Fruit fly (Drosophila melanogaster) whole organism, embryonic: ENCODE results near the gene Arfip.

Experiments used
- CG1024 ChIP-seq: fragments of 200-800 bp; sonication (Bioruptor generic); IDR thresholded peaks from 2 replicates; pipeline ENCODE4 v1.3.6; 2022; ENCODE audit warnings: missing biosample characterization, missing genetic modification characterization
- CG10431 ChIP-seq: fragments of 200-800 bp; sonication (Bioruptor generic); optimal IDR thresholded peaks from 3 replicates; lab custom pipeline; 2018; ENCODE audit warnings: missing biosample characterization, mild to moderate bottlenecking, missing genetic modification characterization
- CG11456 ChIP-seq: fragments of 200-800 bp; sonication (Bioruptor generic); IDR thresholded peaks from 3 replicates; pipeline ENCODE4 v1.3.6; 2022; ENCODE audit warnings: missing biosample characterization, missing genetic modification characterization
- CG12299 ChIP-seq: fragments of 200-800 bp; sonication (Bioruptor generic); optimal IDR thresholded peaks from 2 replicates; lab custom pipeline; 2018; ENCODE audit warnings: missing biosample characterization, mild to moderate bottlenecking, missing genetic modification characterization
- CG13775 ChIP-seq: fragments of 200-800 bp; sonication (Bioruptor generic); optimal IDR thresholded peaks from 3 replicates; lab custom pipeline; 2017; ENCODE audit warnings: missing biosample characterization, mild to moderate bottlenecking, missing genetic modification characterization
- CG13894 ChIP-seq: fragments of 200-800 bp; sonication (Bioruptor generic); optimal IDR thresholded peaks from 3 replicates; lab custom pipeline; 2018; ENCODE audit warnings: missing biosample characterization, mild to moderate bottlenecking, missing genetic modification characterization, moderate library complexity
- CG17612 ChIP-seq: fragments of 200-800 bp; sonication (Bioruptor generic); IDR thresholded peaks from 2 replicates; pipeline ENCODE4 v1.3.6; 2022; ENCODE audit warnings: missing biosample characterization, missing genetic modification characterization
- CG18476 ChIP-seq: fragments of 200-800 bp; sonication (Bioruptor generic); optimal IDR thresholded peaks from 2 replicates; lab custom pipeline; 2016; ENCODE audit warnings: missing biosample characterization, mild to moderate bottlenecking, missing genetic modification characterization
- CG31365 ChIP-seq: fragments of 200-800 bp; sonication (Bioruptor generic); optimal IDR thresholded peaks from 2 replicates; lab custom pipeline; 2018; ENCODE audit warnings: missing biosample characterization, mild to moderate bottlenecking, missing genetic modification characterization
- CG31388 ChIP-seq: fragments of 200-800 bp; sonication (Bioruptor generic); optimal IDR thresholded peaks from 2 replicates; lab custom pipeline; 2016; ENCODE audit warnings: missing biosample characterization, missing genetic modification characterization
- CG3163 ChIP-seq: fragments of 200-800 bp; sonication (Bioruptor generic); optimal IDR thresholded peaks from 3 replicates; lab custom pipeline; 2016; ENCODE audit warnings: missing biosample characterization, missing genetic modification characterization
- CG33557 ChIP-seq: fragments of 200-800 bp; sonication (Bioruptor generic); optimal IDR thresholded peaks from 2 replicates; lab custom pipeline; 2019; ENCODE audit warnings: missing biosample characterization, mild to moderate bottlenecking, missing genetic modification characterization, moderate library complexity
- CG4282 ChIP-seq: fragments of 200-800 bp; sonication (Bioruptor generic); optimal IDR thresholded peaks from 2 replicates; lab custom pipeline; 2016; ENCODE audit warnings: missing biosample characterization, missing genetic modification characterization
- CG43689 ChIP-seq: fragments of 200-800 bp; sonication (Bioruptor generic); IDR thresholded peaks from 2 replicates; pipeline ENCODE4 v1.3.6; 2022; ENCODE audit warnings: missing biosample characterization, missing genetic modification characterization
- CG4730 ChIP-seq: fragments of 200-800 bp; sonication (Bioruptor generic); IDR thresholded peaks from 2 replicates; pipeline ENCODE4 v1.3.6; 2022; ENCODE audit warnings: missing biosample characterization, missing genetic modification characterization
- CG7556 ChIP-seq: fragments of 200-800 bp; sonication (Bioruptor generic); optimal IDR thresholded peaks from 2 replicates; lab custom pipeline; 2017; ENCODE audit warnings: missing biosample characterization, mild to moderate bottlenecking, missing genetic modification characterization
- CG7745 ChIP-seq: fragments of 200-800 bp; sonication (Bioruptor generic); optimal IDR thresholded peaks from 2 replicates; lab custom pipeline; 2018; ENCODE audit warnings: missing biosample characterization, mild to moderate bottlenecking, missing genetic modification characterization, moderate library complexity
- CG7987 ChIP-seq: fragments of 200-800 bp; sonication (Bioruptor generic); optimal IDR thresholded peaks from 2 replicates; lab custom pipeline; 2018; ENCODE audit warnings: missing biosample characterization, mild to moderate bottlenecking, missing genetic modification characterization, moderate library complexity
- CG8359 ChIP-seq: fragments of 200-800 bp; sonication (Bioruptor generic); optimal IDR thresholded peaks from 2 replicates; lab custom pipeline; 2017; ENCODE audit warnings: missing biosample characterization, mild to moderate bottlenecking, missing genetic modification characterization, borderline replicate concordance
- CG9727 ChIP-seq: fragments of 200-800 bp; sonication (Bioruptor generic); optimal IDR thresholded peaks from 3 replicates; lab custom pipeline; 2017; ENCODE audit warnings: missing biosample characterization, mild to moderate bottlenecking, missing genetic modification characterization
- CG9817 ChIP-seq: fragments of 200-800 bp; sonication (Bioruptor generic); optimal IDR thresholded peaks from 2 replicates; lab custom pipeline; 2018; ENCODE audit warnings: missing biosample characterization, mild to moderate bottlenecking, missing genetic modification characterization, moderate library complexity
- Doc3 ChIP-seq: fragments of 200-800 bp; sonication (Bioruptor generic); IDR thresholded peaks from 3 replicates; pipeline ENCODE4 v1.3.6; 2022; ENCODE audit warnings: missing biosample characterization, missing genetic modification characterization; ENCODE audit not compliant: partially characterized antibody
- Drgx ChIP-seq: fragments of 200-800 bp; sonication (Bioruptor generic); IDR thresholded peaks from 2 replicates; pipeline ENCODE4 v1.3.6; 2022; ENCODE audit warnings: missing biosample characterization, missing genetic modification characterization
- Ets97D ChIP-seq: fragments of 200-800 bp; sonication (Bioruptor generic); optimal IDR thresholded peaks from 3 replicates; lab custom pipeline; 2016; ENCODE audit warnings: missing biosample characterization, missing genetic modification characterization
- Fer1 ChIP-seq: fragments of 200-800 bp; sonication (Bioruptor generic); optimal IDR thresholded peaks from 2 replicates; lab custom pipeline; 2017; ENCODE audit warnings: missing biosample characterization, mild to moderate bottlenecking, missing genetic modification characterization
- HmgZ ChIP-seq: fragments of 200-800 bp; sonication (Bioruptor generic); optimal IDR thresholded peaks from 2 replicates; lab custom pipeline; 2018; ENCODE audit warnings: missing biosample characterization, mild to moderate bottlenecking, missing genetic modification characterization
- Hmr ChIP-seq: fragments of 200-800 bp; sonication (Bioruptor generic); optimal IDR thresholded peaks from 3 replicates; lab custom pipeline; 2017; ENCODE audit warnings: mild to moderate bottlenecking, missing biosample characterization, missing genetic modification reagents, missing genetic modification characterization
- Hr3 ChIP-seq: fragments of 200-800 bp; sonication (Bioruptor generic); optimal IDR thresholded peaks from 3 replicates; lab custom pipeline; 2016; ENCODE audit warnings: missing biosample characterization, missing genetic modification characterization
- Lhr ChIP-seq: fragments of 200-800 bp; sonication (Bioruptor generic); optimal IDR thresholded peaks from 3 replicates; lab custom pipeline; 2017; ENCODE audit warnings: mild to moderate bottlenecking, missing biosample characterization, missing genetic modification reagents, missing genetic modification characterization
- Mad ChIP-seq: fragments of 200-800 bp; sonication (Bioruptor generic); optimal IDR thresholded peaks from 2 replicates; lab custom pipeline; 2016; ENCODE audit warnings: missing biosample characterization, missing genetic modification characterization
- NC2β ChIP-seq: fragments of 200-800 bp; sonication (Bioruptor generic); optimal IDR thresholded peaks from 2 replicates; lab custom pipeline; 2016; ENCODE audit warnings: missing biosample characterization, missing genetic modification characterization
- Nf-YB ChIP-seq: fragments of 200-800 bp; sonication (Bioruptor generic); optimal IDR thresholded peaks from 3 replicates; lab custom pipeline; 2019; ENCODE audit warnings: missing biosample characterization, mild to moderate bottlenecking, missing genetic modification characterization, moderate library complexity
- TFAM ChIP-seq: fragments of 200-800 bp; sonication (Bioruptor generic); optimal IDR thresholded peaks from 2 replicates; lab custom pipeline; 2017; ENCODE audit warnings: missing biosample characterization, missing genetic modification characterization, inconsistent platforms
- amos ChIP-seq: fragments of 200-800 bp; sonication (Bioruptor generic); IDR thresholded peaks from 2 replicates; pipeline ENCODE4 v1.3.6; 2022; ENCODE audit warnings: missing biosample characterization, missing genetic modification characterization; ENCODE audit not compliant: partially characterized antibody
- croc ChIP-seq: fragments of 200-800 bp; sonication (Bioruptor generic); conservative IDR thresholded peaks from 3 replicates; pipeline ENCODE4 v1.3.6; 2022; ENCODE audit warnings: missing biosample characterization, missing genetic modification characterization
- dan ChIP-seq: fragments of 200-800 bp; sonication (Bioruptor generic); IDR thresholded peaks from 2 replicates; pipeline ENCODE4 v1.3.6; 2022; ENCODE audit warnings: missing biosample characterization, missing genetic modification characterization
- mirr ChIP-seq: fragments of 200-800 bp; sonication (Bioruptor generic); optimal IDR thresholded peaks from 3 replicates; lab custom pipeline; 2018; ENCODE audit warnings: missing biosample characterization, mild to moderate bottlenecking, missing genetic modification characterization
- oc ChIP-seq: fragments of 200-800 bp; sonication (Bioruptor generic); optimal IDR thresholded peaks from 2 replicates; lab custom pipeline; 2018; ENCODE audit warnings: missing biosample characterization, mild to moderate bottlenecking, missing genetic modification characterization, moderate library complexity
- phol ChIP-seq: fragments of 200-800 bp; sonication (Bioruptor generic); optimal IDR thresholded peaks from 3 replicates; lab custom pipeline; 2018; ENCODE audit warnings: missing biosample characterization, mild to moderate bottlenecking, missing genetic modification characterization, moderate library complexity
- pros ChIP-seq: fragments of 200-800 bp; sonication (Bioruptor generic); optimal IDR thresholded peaks from 3 replicates; lab custom pipeline; 2019; ENCODE audit warnings: missing biosample characterization, mild to moderate bottlenecking, missing genetic modification characterization, moderate library complexity
- ro ChIP-seq: fragments of 200-800 bp; sonication (Bioruptor generic); IDR thresholded peaks from 2 replicates; pipeline ENCODE4 v1.3.6; 2022; ENCODE audit warnings: missing biosample characterization, missing genetic modification characterization
- sens ChIP-seq: fragments of 200-800 bp; sonication (Bioruptor generic); peaks from one replicate; lab custom pipeline; 2016; ENCODE audit warnings: missing biosample characterization, missing genetic modification characterization
- sna ChIP-seq: fragments of 200-800 bp; sonication (Bioruptor generic); IDR thresholded peaks from 2 replicates; pipeline ENCODE4 v1.3.6; 2022; ENCODE audit warnings: missing biosample characterization, missing genetic modification characterization; ENCODE audit not compliant: partially characterized antibody
- so ChIP-seq: fragments of 200-800 bp; sonication (Bioruptor generic); IDR thresholded peaks from 3 replicates; pipeline ENCODE4 v1.3.6; 2022; ENCODE audit warnings: missing biosample characterization, missing genetic modification characterization
- sqz ChIP-seq: fragments of 200-800 bp; sonication (Bioruptor generic); optimal IDR thresholded peaks from 3 replicates; lab custom pipeline; 2018; ENCODE audit warnings: missing biosample characterization, mild to moderate bottlenecking, missing genetic modification characterization
- tin ChIP-seq: fragments of 200-800 bp; sonication (Bioruptor generic); optimal IDR thresholded peaks from 3 replicates; lab custom pipeline; 2016; ENCODE audit warnings: missing biosample characterization, missing genetic modification characterization
- trh ChIP-seq: fragments of 200-800 bp; sonication (Bioruptor generic); optimal IDR thresholded peaks from 2 replicates; lab custom pipeline; 2016; ENCODE audit warnings: missing biosample characterization, missing genetic modification characterization
- vnd ChIP-seq: fragments of 200-800 bp; sonication (Bioruptor generic); IDR thresholded peaks from 3 replicates; pipeline ENCODE4 v1.3.6; 2022; ENCODE audit warnings: missing biosample characterization, missing genetic modification characterization; ENCODE audit not compliant: partially characterized antibody
- vvl ChIP-seq: fragments of 200-800 bp; sonication (Bioruptor generic); IDR thresholded peaks from 2 replicates; pipeline ENCODE4 v1.3.6; 2022; ENCODE audit warnings: missing biosample characterization, missing genetic modification characterization

Gene Arfip

DNA sequence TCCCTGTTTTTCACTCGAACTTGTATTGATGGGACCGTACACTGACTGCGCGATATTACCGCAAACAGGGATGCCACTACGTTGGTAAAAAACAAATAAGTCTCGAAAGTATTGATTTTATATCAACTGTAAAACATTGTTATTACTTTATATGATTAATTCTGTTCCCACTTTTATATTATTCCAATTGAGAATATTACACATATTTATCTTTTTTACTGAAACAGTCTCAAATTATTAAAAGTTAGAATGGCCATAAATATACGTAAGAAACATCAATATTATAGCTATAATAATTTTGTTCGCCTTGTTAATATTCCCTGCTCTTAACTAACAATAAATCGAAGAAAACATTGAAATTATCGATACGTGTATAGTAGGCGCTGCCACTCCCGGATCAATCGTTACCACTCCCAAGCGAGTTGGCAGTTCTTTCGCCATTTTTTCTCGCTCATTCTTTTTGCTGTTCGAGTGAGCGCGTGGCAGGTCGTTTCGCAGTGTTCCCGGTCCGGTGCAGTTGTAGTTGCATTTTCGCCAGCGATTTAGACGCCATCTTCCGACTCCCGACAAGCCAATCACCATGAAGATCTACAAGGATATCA is 24.9 kb downstream of the Arfip start, which contains the start of the genes SdhC and Tctp (continued):
- TF ChIP-seq CG33557 (no peak), sens (GFP tag; lab: Kevin White, UChicago) (peak; percentile 90), CG9727 (peak; percentile 62), Drgx (GFP tag; lab: Robert Waterston, UW) (0 out of 2 replicates have a peak, but pooled peaks have one; percentile 7), pros (GFP tag; lab: Kevin White, UChicago) (no peak), CG7556 (peak; percentile 33), CG13894 (tag; lab: Kevin White, UChicago) (peak; percentile 72), CG1024 (GFP tag; lab: Robert Waterston, UW) (no peak), NC2β (peak; percentile 30), Hr3 (peak; percentile 41), CG31365 (tag; lab: Kevin White, UChicago) (no peak), TFAM (GFP tag; lab: Kevin White, UChicago) (no peak), CG7745 (tag; lab: Kevin White, UChicago) (no peak), CG10431 (GFP tag; lab: Kevin White, UChicago) (peak; percentile 9), CG11456 (GFP tag; lab: Robert Waterston, UW) (peak; percentile 23; the same call in 2 of the 3 replicates), Nf-YB (GFP tag; lab: Kevin White, UChicago) (peak; percentile 16), CG31388 (GFP tag; lab: Kevin White, UChicago) (no peak), CG9817 (tag; lab: Kevin White, UChicago) (peak; percentile 40), CG18476 (peak; percentile 38), CG7987 (GFP tag; lab: Kevin White, UChicago) (no peak), CG12299 (tag; lab: Kevin White, UChicago) (peak; percentile 46), CG4282 (GFP tag; lab: Kevin White, UChicago) (no peak), Mad (GFP tag; lab: Kevin White, UChicago) (peak; percentile 20), ro (no peak), sqz (GFP tag; lab: Kevin White, UChicago) (no peak), Ets97D (GFP tag; lab: Kevin White, UChicago) (peak; percentile 87), CG13775 (GFP tag; lab: Kevin White, UChicago) (peak; percentile 53), tin (peak; percentile 49), trh (GFP tag; lab: Kevin White, UChicago) (no peak), croc (no peak), mirr (GFP tag; lab: Kevin White, UChicago) (peak; percentile 27), dan (GFP tag; lab: Robert Waterston, UW) (no peak), HmgZ (tag; lab: Kevin White, UChicago) (peak; percentile 40), CG43689 (no peak), CG4730 (GFP tag; lab: Robert Waterston, UW) (no peak), CG8359 (GFP tag; lab: Kevin White, UChicago) (no peak), CG17612 (no peak), vnd (GFP tag; lab: Robert Waterston, UW) (no peak), Doc3 (GFP tag; lab: Robert Waterston, UW) (peak; percentile 57; the same call in 2 of the 3 replicates), phol (tag; lab: Kevin White, UChicago) (peak; percentile 97), Hmr (GFP tag; lab: Kevin White, UChicago) (peak; percentile 73), amos (GFP tag; lab: Robert Waterston, UW) (peak; percentile 49; the same call in 1 of the 2 replicates), so (GFP tag; lab: Robert Waterston, UW) (0 out of 3 replicates have a peak, but pooled peaks have one; percentile 45), vvl (GFP tag; lab: Robert Waterston, UW) (0 out of 2 replicates have a peak, but pooled peaks have one; percentile 34), sna (0 out of 2 replicates have a peak, but pooled peaks have one; percentile 4), Fer1 (GFP tag; lab: Kevin White, UChicago) (peak; percentile 50), CG3163 (GFP tag; lab: Kevin White, UChicago) (no peak), Lhr (GFP tag; lab: Kevin White, UChicago) (peak; percentile 58), oc (tag; lab: Kevin White, UChicago) (no peak)
